Fruit fly (Drosophila melanogaster): Measurements from ENCODE around the gene Root.

DNA sequence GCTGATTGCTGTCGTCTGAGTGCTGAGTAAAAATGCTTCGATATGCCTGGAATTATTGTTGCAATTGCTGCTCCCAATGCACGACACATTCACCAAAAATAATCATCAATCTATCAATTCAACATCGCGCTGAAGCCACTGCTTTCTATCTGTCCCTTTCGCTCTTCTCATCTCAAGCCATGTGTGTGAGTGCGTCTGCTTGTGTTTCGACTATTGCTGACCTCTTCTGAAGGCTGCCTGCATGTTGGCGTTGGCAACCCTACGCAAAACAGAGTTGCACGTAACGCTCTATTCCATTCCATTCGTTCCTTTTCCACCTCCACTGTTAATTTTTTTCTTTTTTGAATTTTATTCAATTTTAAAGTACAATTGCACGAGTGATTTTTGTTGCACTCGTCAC lies 47.4 kb upstream of the Root start:
- TF ChIP-seq pan (optimal IDR thresholded peaks at IDR 0.05) (no peak), psq (optimal IDR thresholded peaks at IDR 0.05) (no peak), EcR (GFP tag; optimal IDR thresholded peaks at IDR 0.05) (no peak), CG8478 (optimal IDR thresholded peaks at IDR 0.05) (no peak), usp (GFP tag; optimal IDR thresholded peaks at IDR 0.05) (no peak), Dll (optimal IDR thresholded peaks at IDR 0.05) (no peak)

Measured in whole organism.